Fruit fly (Drosophila melanogaster): ENCODE data around the gene CG14852.

CG14852 gene

DNA sequence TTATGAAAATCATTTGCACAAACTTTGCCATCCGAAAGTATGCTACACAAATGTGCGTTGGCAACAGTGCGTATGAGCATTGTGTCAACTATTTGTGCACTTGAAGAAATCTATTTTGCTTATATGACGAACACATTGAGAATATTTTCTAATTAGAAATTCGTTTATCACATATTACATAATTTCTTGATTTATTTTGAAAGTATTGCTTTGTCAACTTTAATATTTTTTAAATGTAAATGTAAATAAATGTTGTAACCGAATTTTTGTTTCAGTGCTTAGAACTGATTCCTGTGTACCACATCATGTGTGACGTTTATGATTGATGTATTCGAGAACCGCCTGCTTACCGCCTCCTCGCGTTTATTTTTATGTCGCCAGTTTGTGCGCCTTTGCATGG is 23.7 kb upstream of the CG14852 start (continued):
- TF ChIP-seq CG7372 (GFP tag; IDR thresholded peaks at IDR 0.05) (peak; percentile 79), dmrt99B (tag; optimal IDR thresholded peaks at IDR 0.05) (peak; percentile 51), CG6689 (GFP tag; IDR thresholded peaks at IDR 0.05) (0 out of 2 replicates have a peak, but pooled peaks have one; percentile 35), Gsc (GFP tag; IDR thresholded peaks at IDR 0.05) (no peak), sima (GFP tag; optimal IDR thresholded peaks at IDR 0.05) (no peak), HLH3B (GFP tag; IDR thresholded peaks at IDR 0.05) (peak; percentile 21; the same call in 1 of the 2 replicates), CG12155 (GFP tag; optimal IDR thresholded peaks at IDR 0.05) (no peak), gro (GFP tag; optimal IDR thresholded peaks at IDR 0.05) (peak; percentile 17), ken (GFP tag; IDR thresholded peaks at IDR 0.05) (no peak), wor (GFP tag; IDR thresholded peaks at IDR 0.05) (no peak), Hey (tag; optimal IDR thresholded peaks at IDR 0.05) (no peak), CG8924 (tag; optimal IDR thresholded peaks at IDR 0.05) (no peak), CG2712 (tag; optimal IDR thresholded peaks at IDR 0.05) (no peak), stc (GFP tag; IDR thresholded peaks at IDR 0.05) (peak; percentile 16; the same call in 1 of the 2 replicates), CG9215 (GFP tag; IDR thresholded peaks at IDR 0.05) (no peak), CG1233 (GFP tag; optimal IDR thresholded peaks at IDR 0.05) (no peak), Fer3 (tag; optimal IDR thresholded peaks at IDR 0.05) (peak; percentile 40), Hr39 (optimal IDR thresholded peaks at IDR 0.05) (no peak), bigmax (GFP tag; optimal IDR thresholded peaks at IDR 0.05) (no peak), CG13894 (tag; optimal IDR thresholded peaks at IDR 0.05) (no peak), CG14710 (tag; optimal IDR thresholded peaks at IDR 0.05) (no peak), vnd (GFP tag; IDR thresholded peaks at IDR 0.05; ENCODE audit: partially characterized antibody) (no peak), CG6654 (GFP tag; optimal IDR thresholded peaks at IDR 0.05) (no peak), CG15073 (GFP tag; optimal IDR thresholded peaks at IDR 0.05) (no peak), CG2875 (GFP tag; optimal IDR thresholded peaks at IDR 0.05) (no peak), CG11247 (GFP tag; IDR thresholded peaks at IDR 0.05) (no peak), ro (GFP tag; IDR thresholded peaks at IDR 0.05) (no peak), Hr51 (GFP tag; optimal IDR thresholded peaks at IDR 0.05) (peak in 1 of 2 experiments; percentile 44), Hsf (GFP tag; optimal IDR thresholded peaks at IDR 0.05) (peak; percentile 12), sd (tag; optimal IDR thresholded peaks at IDR 0.05) (no peak), Jarid2 (GFP tag; optimal IDR thresholded peaks at IDR 0.05) (no peak), amos (GFP tag; IDR thresholded peaks at IDR 0.05; ENCODE audit: partially characterized antibody) (no peak), CG4707 (GFP tag; optimal IDR thresholded peaks at IDR 0.05) (no peak), CG11560 (tag; IDR thresholded peaks at IDR 0.05) (no peak), CG3281 (GFP tag; optimal IDR thresholded peaks at IDR 0.05) (peak; percentile 18), ttk (GFP tag; IDR thresholded peaks at IDR 0.05) (no peak), CG17328 (GFP tag; IDR thresholded peaks at IDR 0.05) (peak; percentile 26; the same call in 1 of the 2 replicates), CG18599 (GFP tag; optimal IDR thresholded peaks at IDR 0.05) (peak; percentile 46), dpn (GFP tag; optimal IDR thresholded peaks at IDR 0.05) (no peak), CG30403 (GFP tag; optimal IDR thresholded peaks at IDR 0.05) (peak; percentile 5), cg (GFP tag; optimal IDR thresholded peaks at IDR 0.05) (no peak), CG17912 (GFP tag; optimal IDR thresholded peaks at IDR 0.05) (no peak), Scr (GFP tag; IDR thresholded peaks at IDR 0.05; ENCODE audit: partially characterized antibody) (no peak), cas (GFP tag; IDR thresholded peaks at IDR 0.05) (no peak), Elba2 (GFP tag; optimal IDR thresholded peaks at IDR 0.05) (no peak), CG2120 (GFP tag; optimal IDR thresholded peaks at IDR 0.05) (peak; percentile 37), Aef1 (GFP tag; IDR thresholded peaks at IDR 0.05) (no peak), CG13287 (GFP tag; IDR thresholded peaks at IDR 0.05; ENCODE audit: partially characterized antibody) (no peak), gce (GFP tag; IDR thresholded peaks at IDR 0.05) (0 out of 3 replicates have a peak, but pooled peaks have one; percentile 39), knrl (GFP tag; IDR thresholded peaks at IDR 0.05; ENCODE audit: partially characterized antibody) (no peak), gcm (GFP tag; optimal IDR thresholded peaks at IDR 0.05) (no peak)

Data from whole organism, embryonic.